Worm (Caenorhabditis elegans): Measurements from ENCODE around the gene fkh-7.

ce11 chrIV:5583184-5583583 is 1.3 kb upstream of the fkh-7 start:
- no peak for TF ChIP-seq pha-4 (GFP tag; IDR thresholded peaks at IDR 0.05)
- TF ChIP-seq pha-4 (tag; optimal IDR thresholded peaks at IDR 0.05), result no peak
- TF ChIP-seq dpl-1 (GFP tag; optimal IDR thresholded peaks at IDR 0.05), result no peak
- no peak for TF ChIP-seq ceh-44 (GFP tag; IDR thresholded peaks at IDR 0.05)
- peak; percentile 42 for TF ChIP-seq nhr-28 (tag; optimal IDR thresholded peaks at IDR 0.05)
- TF ChIP-seq lin-15B (tag; optimal IDR thresholded peaks at IDR 0.05), result no peak
- no peak for TF ChIP-seq ama-1 (optimal IDR thresholded peaks at IDR 0.05)
- no peak for TF ChIP-seq ceh-82 (tag; optimal IDR thresholded peaks at IDR 0.05)
- no peak for TF ChIP-seq snpc-4 (tag; optimal IDR thresholded peaks at IDR 0.05)
- no peak for TF ChIP-seq ces-1 (GFP tag; optimal IDR thresholded peaks at IDR 0.05)
- no peak for TF ChIP-seq set-16 (GFP tag; IDR thresholded peaks at IDR 0.05)

Measured in whole organism, L4 larva.